Worm (Caenorhabditis elegans) whole organism, L4 larva: ENCODE measurements around the gene B0393.9.

Experiments used
- F10B5.3 ChIP-seq: sonication (generic microtip); optimal IDR thresholded peaks from 2 replicates; lab custom pipeline; 2016; ENCODE audit warnings: mild to moderate bottlenecking, missing genetic modification characterization, missing compliant biosample characterization
- F26F4.8 ChIP-seq: fragments of 200-800 bp; sonication (Bioruptor generic); conservative IDR thresholded peaks from 2 replicates; pipeline ENCODE4 v1.3.6; 2022; ENCODE audit warnings: missing genetic modification characterization, missing compliant biosample characterization
- F37D6.2 ChIP-seq: sonication (generic microtip); optimal IDR thresholded peaks from 2 replicates; lab custom pipeline; 2016; ENCODE audit warnings: mild to moderate bottlenecking, missing genetic modification characterization, missing compliant biosample characterization
- F49E8.2 ChIP-seq: sonication (generic microtip); optimal IDR thresholded peaks from 2 replicates; lab custom pipeline; 2016; ENCODE audit warnings: missing compliant biosample characterization, mild to moderate bottlenecking, missing genetic modification characterization, borderline replicate concordance
- Y105C5A.15 ChIP-seq: fragments of 200-800 bp; sonication (Bioruptor generic); IDR thresholded peaks from 2 replicates; pipeline ENCODE4 v1.3.6; 2022; ENCODE audit warnings: missing genetic modification characterization, missing compliant biosample characterization
- Y48G9A.11 ChIP-seq: fragments of 200-800 bp; sonication (Bioruptor generic); IDR thresholded peaks from 2 replicates; pipeline ENCODE4 v1.3.6; 2022; ENCODE audit warnings: missing genetic modification reagents, missing genetic modification characterization, missing compliant biosample characterization
- ZK546.5 ChIP-seq, 2 experiments: sonication (generic microtip); optimal IDR thresholded peaks; 2 replicates each; lab custom pipeline; 2017; ENCODE audit warnings: missing biosample characterization in 2 of 2, missing genetic modification characterization in 2 of 2
- aly-2 ChIP-seq: sonication (generic microtip); optimal IDR thresholded peaks from 2 replicates; lab custom pipeline; 2018; ENCODE audit warnings: missing biosample characterization, missing genetic modification characterization
- ceh-20 ChIP-seq: fragments of 200-800 bp; sonication (Bioruptor generic); IDR thresholded peaks from 2 replicates; pipeline ENCODE4 v1.3.6; 2022; ENCODE audit warnings: missing genetic modification reagents, missing genetic modification characterization, missing compliant biosample characterization
- ceh-28 ChIP-seq: fragments of 150-350 bp; optimal IDR thresholded peaks from 2 replicates; lab custom pipeline; 2014; ENCODE audit warnings: missing biosample characterization, missing genetic modification reagents, missing genetic modification characterization
- ces-1 ChIP-seq: fragments of 150-350 bp; sonication (generic microtip); optimal IDR thresholded peaks from 4 replicates; lab custom pipeline; 2014; ENCODE audit warnings: missing biosample characterization, missing genetic modification reagents, missing genetic modification characterization
- cey-2 ChIP-seq: sonication (generic microtip); optimal IDR thresholded peaks from 3 replicates; lab custom pipeline; 2017; ENCODE audit warnings: missing genetic modification characterization, mild to moderate bottlenecking, missing compliant biosample characterization, antibody characterized with exemption, borderline replicate concordance; ENCODE audit not compliant: insufficient read depth
- dmd-8 ChIP-seq: fragments of 200-800 bp; sonication (Bioruptor generic); IDR thresholded peaks from 2 replicates; pipeline ENCODE4 v1.3.6; 2022; ENCODE audit warnings: missing genetic modification characterization, missing compliant biosample characterization
- dmd-9 ChIP-seq: fragments of 200-800 bp; sonication (Bioruptor generic); IDR thresholded peaks from 2 replicates; pipeline ENCODE4 v1.3.6; 2022; ENCODE audit warnings: missing genetic modification reagents, missing genetic modification characterization, missing compliant biosample characterization
- duxl-1 ChIP-seq: sonication (generic microtip); optimal IDR thresholded peaks from 2 replicates; lab custom pipeline; 2016; ENCODE audit warnings: mild to moderate bottlenecking, missing genetic modification characterization, moderate library complexity, missing compliant biosample characterization; ENCODE audit not compliant: poor library complexity
- egl-43 ChIP-seq: fragments of 200-800 bp; sonication (Bioruptor generic); IDR thresholded peaks from 2 replicates; pipeline ENCODE4 v1.3.6; 2022; ENCODE audit warnings: missing genetic modification reagents, missing genetic modification characterization, missing compliant biosample characterization
- fkh-10 ChIP-seq: fragments of 150-350 bp; optimal IDR thresholded peaks from 2 replicates; lab custom pipeline; 2014; ENCODE audit warnings: missing biosample characterization, missing genetic modification reagents, missing genetic modification characterization
- hlh-30 ChIP-seq: sonication (generic microtip); optimal IDR thresholded peaks from 2 replicates; lab custom pipeline; 2017; ENCODE audit warnings: antibody characterized with exemption, mild to moderate bottlenecking, missing genetic modification characterization, missing compliant biosample characterization; ENCODE audit not compliant: insufficient read depth
- lin-39 ChIP-seq: fragments of 150-350 bp; optimal IDR thresholded peaks from 2 replicates; lab custom pipeline; 2014; ENCODE audit warnings: missing biosample characterization, missing genetic modification reagents, missing genetic modification characterization
- mep-1 ChIP-seq: fragments of 150-350 bp; sonication (generic microtip); optimal IDR thresholded peaks from 3 replicates; lab custom pipeline; 2014; ENCODE audit warnings: missing biosample characterization, missing genetic modification characterization
- mxl-3 ChIP-seq: fragments of 200-800 bp; sonication (Bioruptor generic); optimal IDR thresholded peaks from 2 replicates; lab custom pipeline; 2018; ENCODE audit warnings: mild to moderate bottlenecking, missing genetic modification characterization, missing compliant biosample characterization
- nhr-10 ChIP-seq: fragments of 150-350 bp; optimal IDR thresholded peaks from 2 replicates; lab custom pipeline; 2014; ENCODE audit warnings: missing biosample characterization, missing genetic modification characterization
- nhr-102 ChIP-seq: sonication (generic microtip); optimal IDR thresholded peaks from 2 replicates; lab custom pipeline; 2016; ENCODE audit warnings: mild to moderate bottlenecking, missing genetic modification characterization, moderate library complexity, missing compliant biosample characterization
- nhr-11 ChIP-seq: fragments of 150-350 bp; optimal IDR thresholded peaks from 2 replicates; lab custom pipeline; 2014; ENCODE audit warnings: missing biosample characterization, missing genetic modification characterization
- nhr-111 ChIP-seq: fragments of 200-800 bp; sonication (Bioruptor generic); optimal IDR thresholded peaks from 2 replicates; lab custom pipeline; 2018; ENCODE audit warnings: mild to moderate bottlenecking, missing genetic modification characterization, missing compliant biosample characterization
- nhr-237 ChIP-seq: sonication (generic microtip); optimal IDR thresholded peaks from 2 replicates; lab custom pipeline; 2017; ENCODE audit warnings: missing biosample characterization, missing genetic modification characterization
- nhr-42 ChIP-seq: fragments of 200-800 bp; sonication (Bioruptor generic); IDR thresholded peaks from 2 replicates; pipeline ENCODE4 v1.3.6; 2022; ENCODE audit warnings: missing genetic modification characterization, missing compliant biosample characterization
- nhr-6 ChIP-seq: fragments of 150-350 bp; optimal IDR thresholded peaks from 2 replicates; lab custom pipeline; 2014; ENCODE audit warnings: missing biosample characterization, missing genetic modification characterization
- nhr-77 ChIP-seq: fragments of 150-350 bp; optimal IDR thresholded peaks from 2 replicates; lab custom pipeline; 2014; ENCODE audit warnings: missing biosample characterization, missing genetic modification characterization
- pqm-1 ChIP-seq: sonication (generic microtip); optimal IDR thresholded peaks from 2 replicates; lab custom pipeline; 2017; ENCODE audit warnings: missing biosample characterization, missing genetic modification characterization
- sdz-12 ChIP-seq: fragments of 200-800 bp; sonication (Bioruptor generic); optimal IDR thresholded peaks from 2 replicates; lab custom pipeline; 2018; ENCODE audit warnings: mild to moderate bottlenecking, missing genetic modification characterization, missing compliant biosample characterization
- set-16 ChIP-seq: fragments of 200-800 bp; sonication (Bioruptor generic); IDR thresholded peaks from 2 replicates; pipeline ENCODE4 v1.3.6; 2022; ENCODE audit warnings: missing genetic modification reagents, missing genetic modification characterization, missing compliant biosample characterization
- spr-3 ChIP-seq: fragments of 200-800 bp; sonication (Bioruptor generic); optimal IDR thresholded peaks from 2 replicates; lab custom pipeline; 2018; ENCODE audit warnings: mild to moderate bottlenecking, missing genetic modification characterization, missing compliant biosample characterization
- tra-1 ChIP-seq: fragments of 200-800 bp; sonication (Bioruptor generic); IDR thresholded peaks from 2 replicates; pipeline ENCODE4 v1.3.6; 2022; ENCODE audit warnings: missing genetic modification reagents, missing genetic modification characterization, missing compliant biosample characterization
- unc-130 ChIP-seq: sonication (generic microtip); optimal IDR thresholded peaks from 2 replicates; lab custom pipeline; 2016; ENCODE audit warnings: missing genetic modification reagents, missing genetic modification characterization, missing compliant biosample characterization
- unc-62 ChIP-seq, 3 experiments: fragments of 150-350 bp in 1 of 3; sonication (generic microtip); optimal IDR thresholded peaks in 2 of 3; peaks in 1 of 3; 1 replicate in 1 of 3; 2 replicates in 2 of 3; lab custom pipeline; 2014 to 2017; ENCODE audit warnings: missing biosample characterization in 3 of 3, missing genetic modification characterization in 3 of 3, missing genetic modification reagents in 3 of 3, missing genotype in 1 of 3
- zfp-3 ChIP-seq: fragments of 200-800 bp; sonication (Bioruptor generic); conservative IDR thresholded peaks from 2 replicates; pipeline ENCODE4 v1.3.6; 2022; ENCODE audit warnings: missing genetic modification reagents, missing genetic modification characterization, missing compliant biosample characterization

Gene B0393.9

ce11 chrIII:4740820-4741219 is 39.1 kb downstream of the B0393.9 start (continued):
- no peak for TF ChIP-seq ZK546.5 (tag; optimal IDR thresholded peaks at IDR 0.05; lab: Kevin White, UChicago)
- TF ChIP-seq unc-62 (GFP tag; optimal IDR thresholded peaks at IDR 0.05 in 1 of 2; lab: Kevin White, UChicago) = peak in 1 of 2 experiments; percentile 7
- no peak for TF ChIP-seq unc-62 (tag; optimal IDR thresholded peaks at IDR 0.05; lab: Kevin White, UChicago)
- no peak for TF ChIP-seq nhr-42
- TF ChIP-seq nhr-77 = no peak
- no peak for TF ChIP-seq nhr-102
- no peak for TF ChIP-seq unc-130
- no peak for TF ChIP-seq nhr-6
- no peak for TF ChIP-seq zfp-3 (GFP tag; lab: Robert Waterston, UW)
- TF ChIP-seq pqm-1 (tag; lab: Kevin White, UChicago) = peak; percentile 25
- TF ChIP-seq F37D6.2 (tag; lab: Kevin White, UChicago) = no peak
- TF ChIP-seq nhr-11 (tag; lab: Kevin White, UChicago) = peak; percentile 29
- no peak for TF ChIP-seq fkh-10 (GFP tag; lab: Kevin White, UChicago)
- TF ChIP-seq hlh-30 (tag; lab: Kevin White, UChicago) = peak; percentile 2
- no peak for TF ChIP-seq lin-39
- no peak for TF ChIP-seq dmd-9 (GFP tag; lab: Robert Waterston, UW)
- no peak for TF ChIP-seq duxl-1
- no peak for TF ChIP-seq tra-1 (GFP tag; lab: Robert Waterston, UW)

ce11 chrIII:4739975-4740374 is 40.0 kb downstream of the B0393.9 start, which contains the start of gene ras-2:
Gene ras-2, minus strand, starts transcription at chrIII:4740075.
- no peak for TF ChIP-seq dmd-9 (GFP tag; lab: Robert Waterston, UW)
- no peak for TF ChIP-seq cey-2
- no peak for TF ChIP-seq fkh-10 (GFP tag; lab: Kevin White, UChicago)
- TF ChIP-seq ces-1 (GFP tag; lab: Kevin White, UChicago) = no peak
- no peak for TF ChIP-seq sdz-12
- TF ChIP-seq unc-62 (GFP tag; optimal IDR thresholded peaks at IDR 0.05 in 1 of 2; lab: Kevin White, UChicago) = no peak
- TF ChIP-seq unc-62 (tag; optimal IDR thresholded peaks at IDR 0.05; lab: Kevin White, UChicago) = no peak
- TF ChIP-seq aly-2 (tag; lab: Kevin White, UChicago) = no peak
- no peak for TF ChIP-seq ceh-28 (tag; lab: Kevin White, UChicago)
- no peak for TF ChIP-seq F49E8.2

ce11 chrIII:4735443-4735842 is 44.5 kb downstream of the B0393.9 start, which contains the start of gene F17C8.7:
Gene F17C8.7, plus strand, starts transcription at chrIII:4735743.
- no peak for TF ChIP-seq sdz-12
- TF ChIP-seq duxl-1 = no peak
- TF ChIP-seq nhr-10 (tag; lab: Kevin White, UChicago) = no peak
- TF ChIP-seq F10B5.3 (tag; lab: Kevin White, UChicago) = no peak
- TF ChIP-seq nhr-111 (GFP tag; lab: Kevin White, UChicago) = no peak
- TF ChIP-seq nhr-11 (tag; lab: Kevin White, UChicago) = no peak
- no peak for TF ChIP-seq Y105C5A.15 (GFP tag; lab: Robert Waterston, UW)
- TF ChIP-seq ceh-20 (GFP tag; lab: Robert Waterston, UW) = no peak
- TF ChIP-seq egl-43 (GFP tag; lab: Robert Waterston, UW) = no peak
- TF ChIP-seq F26F4.8 (GFP tag; lab: Robert Waterston, UW) = no peak
- TF ChIP-seq mxl-3 (GFP tag; lab: Kevin White, UChicago) = no peak
- TF ChIP-seq spr-3 (GFP tag; lab: Kevin White, UChicago) = no peak
- no peak for TF ChIP-seq dmd-8 (GFP tag; lab: Robert Waterston, UW)
- no peak for TF ChIP-seq Y48G9A.11
- TF ChIP-seq set-16 (GFP tag; lab: Robert Waterston, UW) = no peak
- TF ChIP-seq nhr-237 (tag; lab: Kevin White, UChicago) = no peak
- TF ChIP-seq mep-1 (tag; lab: Kevin White, UChicago) = no peak
